Worm (Caenorhabditis elegans) whole organism, L4/young adult: ENCODE results near the gene ben-1.

Experiments
- W03F9.2 ChIP-seq: fragments of 150-350 bp; optimal IDR thresholded peaks from 2 replicates; lab custom pipeline; 2014; ENCODE audit warnings: missing biosample characterization, missing genetic modification characterization
- dao-5 ChIP-seq: sonication (generic microtip); optimal IDR thresholded peaks from 2 replicates; lab custom pipeline; 2016; ENCODE audit warnings: missing genotype, missing genetic modification characterization, moderate library complexity, missing compliant biosample characterization
- him-1 ChIP-seq: sonication (generic microtip); optimal IDR thresholded peaks from 2 replicates; lab custom pipeline; 2016; ENCODE audit warnings: missing genotype, missing genetic modification reagents, missing genetic modification characterization, missing compliant biosample characterization

- TF ChIP-seq him-1 (no peak), dao-5 (tag; lab: Kevin White, UChicago) (no peak), W03F9.2 (tag; lab: Kevin White, UChicago) (peak; percentile 82)
Measured at ce11 chrIII:3509908-3510307, 31.5 kb downstream of the ben-1 start, which contains the start of the genes M01F1.4 and mrpl-35.
